Fruit fly (Drosophila melanogaster) whole organism, embryonic: ENCODE data around the gene CG31551.

ENCODE experiments used
- Bdp1 ChIP-seq: fragments of 200-800 bp; sonication (Bioruptor generic); optimal IDR thresholded peaks from 3 replicates; lab custom pipeline; 2016; ENCODE audit warnings: missing biosample characterization, missing genetic modification characterization
- CG1024 ChIP-seq: fragments of 200-800 bp; sonication (Bioruptor generic); IDR thresholded peaks from 2 replicates; pipeline ENCODE4 v1.3.6; 2022; ENCODE audit warnings: missing biosample characterization, missing genetic modification characterization
- CG10654 ChIP-seq: fragments of 200-800 bp; sonication (Bioruptor generic); optimal IDR thresholded peaks from 2 replicates; lab custom pipeline; 2016; ENCODE audit warnings: missing biosample characterization, missing genetic modification characterization
- CG11085 ChIP-seq: fragments of 200-800 bp; sonication (Bioruptor generic); IDR thresholded peaks from 2 replicates; pipeline ENCODE4 v1.3.6; 2022; ENCODE audit warnings: missing biosample characterization, missing genetic modification characterization
- CG14014 ChIP-seq: fragments of 200-800 bp; sonication (Bioruptor generic); IDR thresholded peaks from 2 replicates; pipeline ENCODE4 v1.3.6; 2022; ENCODE audit warnings: missing biosample characterization, missing genetic modification characterization
- CG1529 ChIP-seq: fragments of 200-800 bp; sonication (Bioruptor generic); optimal IDR thresholded peaks from 3 replicates; lab custom pipeline; 2018; ENCODE audit warnings: missing biosample characterization, missing genetic modification characterization
- CG16779 ChIP-seq: fragments of 200-800 bp; sonication (Bioruptor generic); IDR thresholded peaks from 2 replicates; pipeline ENCODE4 v1.3.6; 2022; ENCODE audit warnings: missing biosample characterization, missing genetic modification characterization
- CG2129 ChIP-seq: fragments of 200-800 bp; sonication (Bioruptor generic); IDR thresholded peaks from 2 replicates; pipeline ENCODE4 v1.3.6; 2022; ENCODE audit warnings: missing biosample characterization, missing genetic modification characterization; ENCODE audit not compliant: partially characterized antibody
- CG30020 ChIP-seq: fragments of 200-800 bp; optimal IDR thresholded peaks from 2 replicates; lab custom pipeline; 2019; ENCODE audit warnings: missing biosample characterization, mild to moderate bottlenecking, missing genetic modification characterization, moderate library complexity
- CG32772 ChIP-seq: fragments of 200-800 bp; sonication (Bioruptor generic); IDR thresholded peaks from 2 replicates; pipeline ENCODE4 v1.3.6; 2022; ENCODE audit warnings: missing biosample characterization, missing genetic modification characterization
- CG34224 ChIP-seq: fragments of 200-800 bp; sonication (Bioruptor generic); IDR thresholded peaks from 3 replicates; pipeline ENCODE4 v1.3.6; 2022; ENCODE audit warnings: missing biosample characterization, missing genetic modification characterization; ENCODE audit not compliant: partially characterized antibody
- CG6683 ChIP-seq: fragments of 200-800 bp; sonication (Bioruptor generic); optimal IDR thresholded peaks from 2 replicates; lab custom pipeline; 2017; ENCODE audit warnings: missing biosample characterization, mild to moderate bottlenecking, missing genetic modification characterization, missing genetic modification reagents
- CG7556 ChIP-seq: fragments of 200-800 bp; sonication (Bioruptor generic); optimal IDR thresholded peaks from 2 replicates; lab custom pipeline; 2017; ENCODE audit warnings: missing biosample characterization, mild to moderate bottlenecking, missing genetic modification characterization
- CG9727 ChIP-seq: fragments of 200-800 bp; sonication (Bioruptor generic); optimal IDR thresholded peaks from 3 replicates; lab custom pipeline; 2017; ENCODE audit warnings: missing biosample characterization, mild to moderate bottlenecking, missing genetic modification characterization
- Dref ChIP-seq: fragments of 200-800 bp; sonication (Bioruptor generic); IDR thresholded peaks from 2 replicates; pipeline ENCODE4 v1.3.6; 2022; ENCODE audit warnings: missing biosample characterization, missing genetic modification characterization
- E2f2 ChIP-seq: fragments of 200-800 bp; sonication (Bioruptor generic); IDR thresholded peaks from 2 replicates; pipeline ENCODE4 v1.3.6; 2022; ENCODE audit warnings: missing biosample characterization, missing genetic modification characterization
- Hsf ChIP-seq: fragments of 200-800 bp; sonication (Bioruptor generic); optimal IDR thresholded peaks from 3 replicates; lab custom pipeline; 2016; ENCODE audit warnings: missing biosample characterization, missing genetic modification characterization
- Max ChIP-seq: fragments of 200-800 bp; sonication (Bioruptor generic); optimal IDR thresholded peaks from 2 replicates; lab custom pipeline; 2016; ENCODE audit warnings: missing biosample characterization, mild to moderate bottlenecking, missing genetic modification characterization
- NC2β ChIP-seq: fragments of 200-800 bp; sonication (Bioruptor generic); optimal IDR thresholded peaks from 2 replicates; lab custom pipeline; 2016; ENCODE audit warnings: missing biosample characterization, missing genetic modification characterization
- Rx ChIP-seq: fragments of 200-800 bp; sonication (Bioruptor generic); IDR thresholded peaks from 2 replicates; pipeline ENCODE4 v1.3.6; 2022; ENCODE audit warnings: missing biosample characterization, missing genetic modification characterization
- Ssrp ChIP-seq: fragments of 200-800 bp; sonication (Bioruptor generic); optimal IDR thresholded peaks from 2 replicates; lab custom pipeline; 2018; ENCODE audit warnings: missing biosample characterization, mild to moderate bottlenecking, missing genetic modification characterization, moderate library complexity
- TFAM ChIP-seq: fragments of 200-800 bp; sonication (Bioruptor generic); optimal IDR thresholded peaks from 2 replicates; lab custom pipeline; 2017; ENCODE audit warnings: missing biosample characterization, missing genetic modification characterization, inconsistent platforms
- Taf1 ChIP-seq: fragments of 200-800 bp; sonication (Bioruptor generic); IDR thresholded peaks from 2 replicates; pipeline ENCODE4 v1.3.6; 2022; ENCODE audit warnings: missing biosample characterization, missing genetic modification characterization
- Trl ChIP-seq, 3 experiments: fragments of >200 bp in 2 of 3; fragments of 200-800 bp in 1 of 3; sonication (Bioruptor generic) in 1 of 3; optimal IDR thresholded peaks; 2 replicates in 1 of 3; 3 replicates in 2 of 3; lab custom pipeline; 2016 to 2017; ENCODE audit warnings: missing biosample characterization in 1 of 3, missing genetic modification characterization in 1 of 3
- bsh ChIP-seq, 2 experiments: fragments of 200-800 bp; sonication (Bioruptor generic); optimal IDR thresholded peaks; 2 replicates each; lab custom pipeline; 2017 to 2018; ENCODE audit warnings: mild to moderate bottlenecking in 2 of 2, missing biosample characterization in 2 of 2, missing genetic modification characterization in 2 of 2, moderate library complexity in 1 of 2
- dmrt11E ChIP-seq: fragments of 200-800 bp; sonication (Bioruptor generic); optimal IDR thresholded peaks from 3 replicates; lab custom pipeline; 2018; ENCODE audit warnings: missing biosample characterization, mild to moderate bottlenecking, missing genetic modification characterization, moderate library complexity
- en ChIP-seq: fragments of 200-800 bp; sonication (Bioruptor generic); optimal IDR thresholded peaks from 2 replicates; lab custom pipeline; 2016; ENCODE audit warnings: missing biosample characterization, missing genetic modification characterization
- gfzf ChIP-seq: fragments of 200-800 bp; sonication (Bioruptor generic); optimal IDR thresholded peaks from 2 replicates; lab custom pipeline; 2016; ENCODE audit warnings: missing biosample characterization, mild to moderate bottlenecking, missing genetic modification characterization, moderate library complexity
- gsb ChIP-seq: fragments of 200-800 bp; sonication (Bioruptor generic); IDR thresholded peaks from 2 replicates; pipeline ENCODE4 v1.3.6; 2022; ENCODE audit warnings: missing biosample characterization, missing genetic modification characterization
- knrl ChIP-seq: fragments of 200-800 bp; sonication (Bioruptor generic); IDR thresholded peaks from 3 replicates; pipeline ENCODE4 v1.3.6; 2022; ENCODE audit warnings: missing biosample characterization, missing genetic modification characterization; ENCODE audit not compliant: partially characterized antibody
- mam ChIP-seq: fragments of 200-800 bp; sonication (Bioruptor generic); optimal IDR thresholded peaks from 3 replicates; lab custom pipeline; 2016; ENCODE audit warnings: missing biosample characterization, missing genetic modification characterization
- nmo ChIP-seq: fragments of 200-800 bp; sonication (Bioruptor generic); optimal IDR thresholded peaks from 2 replicates; lab custom pipeline; 2018; ENCODE audit warnings: missing biosample characterization, mild to moderate bottlenecking, missing genetic modification characterization, moderate library complexity
- org-1 ChIP-seq: fragments of 200-800 bp; sonication (Bioruptor generic); optimal IDR thresholded peaks from 2 replicates; lab custom pipeline; 2017; ENCODE audit warnings: missing biosample characterization, missing genetic modification characterization
- otp ChIP-seq: fragments of 200-800 bp; sonication (Bioruptor generic); IDR thresholded peaks from 3 replicates; pipeline ENCODE4, ENCODE4 v1.3.6; 2022; ENCODE audit warnings: missing biosample characterization, missing genetic modification characterization
- pnt ChIP-seq: fragments of 200-800 bp; sonication (Bioruptor generic); optimal IDR thresholded peaks from 3 replicates; lab custom pipeline; 2016; ENCODE audit warnings: missing biosample characterization, missing genetic modification characterization
- prd ChIP-seq, 3 experiments: fragments of >200 bp in 2 of 3; fragments of 200-800 bp in 1 of 3; sonication (Bioruptor generic) in 1 of 3; optimal IDR thresholded peaks in 2 of 3; IDR thresholded peaks in 1 of 3; 2 replicates in 2 of 3; 3 replicates in 1 of 3; pipeline versions ENCODE4 v1.3.6 to Lab custom; 2017 to 2022; ENCODE audit warnings: missing biosample characterization in 1 of 3, missing genetic modification characterization in 1 of 3
- ranshi ChIP-seq: fragments of 200-800 bp; sonication (Bioruptor generic); IDR thresholded peaks from 2 replicates; pipeline ENCODE4 v1.3.6; 2022; ENCODE audit warnings: missing biosample characterization, missing genetic modification characterization
- repo ChIP-seq: fragments of 200-800 bp; sonication (Bioruptor generic); optimal IDR thresholded peaks from 2 replicates; lab custom pipeline; 2016; ENCODE audit warnings: missing biosample characterization, missing genetic modification characterization
- rib ChIP-seq: fragments of 200-800 bp; sonication (Bioruptor generic); IDR thresholded peaks from 2 replicates; pipeline ENCODE4 v1.3.6; 2022; ENCODE audit warnings: missing biosample characterization, missing genetic modification characterization
- run ChIP-seq: fragments of 200-800 bp; sonication (Bioruptor generic); optimal IDR thresholded peaks from 3 replicates; lab custom pipeline; 2018; ENCODE audit warnings: missing biosample characterization, mild to moderate bottlenecking, missing genetic modification characterization
- sd ChIP-seq: fragments of 200-800 bp; sonication (Bioruptor generic); optimal IDR thresholded peaks from 3 replicates; lab custom pipeline; 2018; ENCODE audit warnings: missing biosample characterization, mild to moderate bottlenecking, missing genetic modification characterization, moderate library complexity
- seq ChIP-seq: fragments of 200-800 bp; sonication (Bioruptor generic); IDR thresholded peaks from 2 replicates; pipeline ENCODE4 v1.3.6; 2022; ENCODE audit warnings: missing biosample characterization, missing genetic modification characterization
- slou ChIP-seq: fragments of 200-800 bp; sonication (Bioruptor generic); optimal IDR thresholded peaks from 3 replicates; lab custom pipeline; 2016; ENCODE audit warnings: missing biosample characterization, missing genetic modification characterization
- sob ChIP-seq: fragments of 200-800 bp; sonication (Bioruptor generic); IDR thresholded peaks from 2 replicates; pipeline ENCODE4 v1.3.6; 2022; ENCODE audit warnings: missing biosample characterization, missing genetic modification characterization
- tin ChIP-seq: fragments of 200-800 bp; sonication (Bioruptor generic); optimal IDR thresholded peaks from 3 replicates; lab custom pipeline; 2016; ENCODE audit warnings: missing biosample characterization, missing genetic modification characterization
- tna ChIP-seq: fragments of 200-800 bp; sonication (Bioruptor generic); IDR thresholded peaks from 2 replicates; pipeline ENCODE4 v1.3.6; 2022; ENCODE audit warnings: missing biosample characterization, missing genetic modification characterization; ENCODE audit not compliant: partially characterized antibody
- ttk ChIP-seq: fragments of 200-800 bp; sonication (Bioruptor generic); IDR thresholded peaks from 2 replicates; pipeline ENCODE4 v2.1.2; 2022; ENCODE audit warnings: missing biosample characterization, missing genetic modification characterization
- twi ChIP-seq: fragments of 200-800 bp; optimal IDR thresholded peaks from 2 replicates; lab custom pipeline; 2019; ENCODE audit warnings: missing biosample characterization, mild to moderate bottlenecking, missing genetic modification characterization, moderate library complexity
- zfh1 ChIP-seq: fragments of 200-800 bp; sonication (Bioruptor generic); IDR thresholded peaks from 3 replicates; pipeline ENCODE4 v1.3.6; 2022; ENCODE audit warnings: missing biosample characterization, missing genetic modification characterization

Gene CG31551

dm6 chr3R:5587863-5588519 lies 39.7 kb upstream of the CG31551 start, which contains the start of gene CG2926 (continued):
- TF ChIP-seq twi (no peak), repo (GFP tag; lab: Kevin White, UChicago) (peak; percentile 16), slou (GFP tag; lab: Kevin White, UChicago) (peak; percentile 16), otp (GFP tag; lab: Robert Waterston, UW) (no peak), Hsf (GFP tag; lab: Kevin White, UChicago) (peak; percentile 47), CG7556 (no peak), tna (GFP tag; lab: Robert Waterston, UW) (peak; percentile 89), CG10654 (peak; percentile 27), CG1529 (no peak), Trl (optimal IDR thresholded peaks at IDR 0.05; lab: Kevin White, UChicago) (no peak), Trl (GFP tag; optimal IDR thresholded peaks at IDR 0.05; lab: Kevin White, UChicago) (peak; percentile 48), CG11085 (GFP tag; lab: Robert Waterston, UW) (peak; percentile 30; the same call in 1 of the 2 replicates), CG9727 (GFP tag; lab: Kevin White, UChicago) (no peak), Max (GFP tag; lab: Kevin White, UChicago) (no peak), seq (GFP tag; lab: Robert Waterston, UW) (no peak), sob (GFP tag; lab: Robert Waterston, UW) (peak; percentile 55; the same call in 1 of the 2 replicates), Rx (GFP tag; lab: Robert Waterston, UW) (no peak), ranshi (GFP tag; lab: Robert Waterston, UW) (no peak), org-1 (GFP tag; lab: Kevin White, UChicago) (no peak), zfh1 (GFP tag; lab: Robert Waterston, UW) (no peak), dmrt11E (peak; percentile 25), rib (GFP tag; lab: Robert Waterston, UW) (peak; percentile 57), CG14014 (peak; percentile 43; the same call in 1 of the 2 replicates), bsh (GFP tag; optimal IDR thresholded peaks at IDR 0.05; lab: Kevin White, UChicago) (no peak), Ssrp (tag; lab: Kevin White, UChicago) (no peak), pnt (peak; percentile 33), en (GFP tag; lab: Kevin White, UChicago) (no peak), CG1024 (GFP tag; lab: Robert Waterston, UW) (no peak), CG16779 (no peak), CG6683 (GFP tag; lab: Kevin White, UChicago) (no peak), nmo (GFP tag; lab: Kevin White, UChicago) (peak; percentile 37), knrl (GFP tag; lab: Robert Waterston, UW) (peak; percentile 89), gsb (GFP tag; lab: Robert Waterston, UW) (0 out of 2 replicates have a peak, but pooled peaks have one; percentile 5), NC2β (GFP tag; lab: Kevin White, UChicago) (peak; percentile 34), gfzf (peak; percentile 26), run (tag; lab: Kevin White, UChicago) (no peak), CG34224 (GFP tag; lab: Robert Waterston, UW) (peak; percentile 80), CG32772 (no peak), prd (optimal IDR thresholded peaks at IDR 0.05; lab: Kevin White, UChicago) (no peak), prd (GFP tag; IDR thresholded peaks at IDR 0.05; lab: Robert Waterston, UW) (peak; percentile 31; the same call in 1 of the 3 replicates), ttk (GFP tag; lab: Robert Waterston, UW) (0 out of 2 replicates have a peak, but pooled peaks have one; percentile 5), CG30020 (tag; lab: Kevin White, UChicago) (peak; percentile 81), mam (GFP tag; lab: Kevin White, UChicago) (peak; percentile 70), TFAM (GFP tag; lab: Kevin White, UChicago) (no peak), E2f2 (GFP tag; lab: Robert Waterston, UW) (peak; percentile 72), tin (GFP tag; lab: Kevin White, UChicago) (peak; percentile 29), CG2129 (GFP tag; lab: Robert Waterston, UW) (peak; percentile 68), Bdp1 (no peak), Taf1 (GFP tag; lab: Robert Waterston, UW) (no peak), sd (tag; lab: Kevin White, UChicago) (no peak), Dref (peak; percentile 81)
